Worm (Caenorhabditis elegans) whole organism, L1 larva: ENCODE data around the gene cyp-35B1.

Experiments
- aha-1 ChIP-seq: fragments of 150-350 bp; optimal IDR thresholded peaks from 2 replicates; lab custom pipeline; 2014; ENCODE audit warnings: missing biosample characterization, missing genetic modification characterization
- aly-2 ChIP-seq: fragments of 150-350 bp; optimal IDR thresholded peaks from 2 replicates; lab custom pipeline; 2014; ENCODE audit warnings: missing biosample characterization, missing genetic modification characterization
- ama-1 ChIP-seq: fragments of 150-350 bp; optimal IDR thresholded peaks from 2 replicates; lab custom pipeline; 2014
- ceh-8 ChIP-seq: fragments of 200-800 bp; sonication (Bioruptor generic); optimal IDR thresholded peaks from 2 replicates; lab custom pipeline; 2018; ENCODE audit warnings: mild to moderate bottlenecking, missing genetic modification characterization, moderate library complexity, missing compliant biosample characterization
- efl-3 ChIP-seq: fragments of 200-800 bp; sonication (Bioruptor generic); optimal IDR thresholded peaks from 2 replicates; lab custom pipeline; 2018; ENCODE audit warnings: mild to moderate bottlenecking, missing genetic modification characterization, missing compliant biosample characterization
- elt-2 ChIP-seq: sonication (generic microtip); optimal IDR thresholded peaks from 2 replicates; lab custom pipeline; 2016; ENCODE audit warnings: missing genetic modification characterization, mild to moderate bottlenecking, inconsistent platforms, missing compliant biosample characterization, missing genetic modification reagents
- elt-3 ChIP-seq, 6 experiments: fragments of 150-350 bp in 1 of 6; sonication (generic microtip); optimal IDR thresholded peaks; 2 replicates each; lab custom pipeline; 2017 to 2018; ENCODE audit warnings: missing biosample characterization in 6 of 6, missing genetic modification characterization in 6 of 6, inconsistent platforms in 1 of 6
- ets-5 ChIP-seq: fragments of 200-800 bp; sonication (Bioruptor generic); IDR thresholded peaks from 2 replicates; pipeline ENCODE4 v1.3.6; 2022; ENCODE audit warnings: missing genetic modification characterization, missing compliant biosample characterization
- fkh-10 ChIP-seq: sonication (generic microtip); optimal IDR thresholded peaks from 2 replicates; lab custom pipeline; 2017; ENCODE audit warnings: missing biosample characterization, missing genetic modification reagents, missing genetic modification characterization
- fos-1 ChIP-seq: fragments of 150-350 bp; optimal IDR thresholded peaks from 2 replicates; lab custom pipeline; 2014; ENCODE audit warnings: missing biosample characterization, missing genetic modification characterization
- grh-1 ChIP-seq: fragments of 200-800 bp; sonication (Bioruptor generic); IDR thresholded peaks from 2 replicates; pipeline ENCODE4 v1.3.6; 2022; ENCODE audit warnings: missing genetic modification reagents, missing genetic modification characterization, missing compliant biosample characterization
- hlh-4 ChIP-seq: sonication (generic microtip); optimal IDR thresholded peaks from 2 replicates; lab custom pipeline; 2016; ENCODE audit warnings: mild to moderate bottlenecking, missing genetic modification characterization, missing compliant biosample characterization
- irx-1 ChIP-seq: sonication (generic microtip); optimal IDR thresholded peaks from 2 replicates; lab custom pipeline; 2016; ENCODE audit warnings: missing genetic modification characterization, missing compliant biosample characterization
- jun-1 ChIP-seq: fragments of 150-350 bp; optimal IDR thresholded peaks from 2 replicates; lab custom pipeline; 2014; ENCODE audit warnings: missing biosample characterization, missing genetic modification reagents, missing genetic modification characterization
- lin-13 ChIP-seq: fragments of 150-350 bp; optimal IDR thresholded peaks from 2 replicates; lab custom pipeline; 2014; ENCODE audit warnings: missing biosample characterization, missing genetic modification reagents, missing genetic modification characterization
- lin-15B ChIP-seq: fragments of 150-350 bp; sonication (generic microtip); optimal IDR thresholded peaks from 3 replicates; lab custom pipeline; 2014; ENCODE audit warnings: missing biosample characterization, missing genetic modification characterization
- lin-35 ChIP-seq, 2 experiments: fragments of 150-350 bp; optimal IDR thresholded peaks; 2 replicates each; lab custom pipeline; 2014; ENCODE audit warnings: missing biosample characterization in 2 of 2, missing genetic modification characterization in 2 of 2, missing genetic modification reagents in 2 of 2
- lsy-2 ChIP-seq, 2 experiments: fragments of 150-350 bp; optimal IDR thresholded peaks; 2 replicates each; lab custom pipeline; 2014; ENCODE audit warnings: missing biosample characterization in 2 of 2, missing genetic modification characterization in 2 of 2
- mab-9 ChIP-seq: fragments of 200-800 bp; sonication (Bioruptor generic); IDR thresholded peaks from 2 replicates; pipeline ENCODE4 v1.3.6; 2022; ENCODE audit warnings: missing genetic modification reagents, missing genetic modification characterization, missing compliant biosample characterization
- mdl-1 ChIP-seq, 2 experiments: fragments of 150-350 bp; optimal IDR thresholded peaks; 2 replicates each; lab custom pipeline; 2014 to 2017; ENCODE audit warnings: missing biosample characterization in 2 of 2, missing genetic modification characterization in 2 of 2, inconsistent platforms in 1 of 2
- mep-1 ChIP-seq: fragments of 150-350 bp; optimal IDR thresholded peaks from 2 replicates; lab custom pipeline; 2014; ENCODE audit warnings: missing biosample characterization, missing genetic modification characterization
- nhr-20 ChIP-seq: sonication (generic microtip); optimal IDR thresholded peaks from 2 replicates; lab custom pipeline; 2016; ENCODE audit warnings: mild to moderate bottlenecking, missing genetic modification characterization, missing compliant biosample characterization
- nhr-28 ChIP-seq: fragments of 150-350 bp; optimal IDR thresholded peaks from 2 replicates; lab custom pipeline; 2014; ENCODE audit warnings: missing biosample characterization, missing genetic modification characterization
- nhr-47 ChIP-seq: sonication (generic microtip); optimal IDR thresholded peaks from 2 replicates; lab custom pipeline; 2016; ENCODE audit warnings: mild to moderate bottlenecking, missing genetic modification characterization, moderate library complexity, missing compliant biosample characterization
- nhr-71 ChIP-seq: sonication (generic microtip); optimal IDR thresholded peaks from 2 replicates; lab custom pipeline; 2016; ENCODE audit warnings: mild to moderate bottlenecking, missing genetic modification characterization, moderate library complexity, missing compliant biosample characterization
- nhr-76 ChIP-seq: sonication (generic microtip); optimal IDR thresholded peaks from 2 replicates; lab custom pipeline; 2017; ENCODE audit warnings: missing biosample characterization, missing genetic modification characterization
- nhr-77 ChIP-seq: fragments of 150-350 bp; optimal IDR thresholded peaks from 2 replicates; lab custom pipeline; 2014; ENCODE audit warnings: missing biosample characterization, missing genetic modification characterization
- nhr-84 ChIP-seq: sonication (generic microtip); optimal IDR thresholded peaks from 2 replicates; lab custom pipeline; 2017; ENCODE audit warnings: missing biosample characterization, missing genetic modification characterization
- nhr-85 ChIP-seq: sonication (generic microtip); peaks from one replicate; lab custom pipeline; 2016; ENCODE audit warnings: missing genetic modification characterization, inconsistent platforms, missing compliant biosample characterization
- nhr-90 ChIP-seq: sonication (generic microtip); optimal IDR thresholded peaks from 2 replicates; lab custom pipeline; 2016; ENCODE audit warnings: mild to moderate bottlenecking, missing genetic modification characterization, missing compliant biosample characterization; ENCODE audit not compliant: poor library complexity
- snpc-4 ChIP-seq: fragments of 150-350 bp; optimal IDR thresholded peaks from 2 replicates; lab custom pipeline; 2014; ENCODE audit warnings: missing biosample characterization, missing genetic modification characterization
- snu-23 ChIP-seq: sonication (generic microtip); optimal IDR thresholded peaks from 2 replicates; lab custom pipeline; 2016; ENCODE audit warnings: missing genetic modification characterization, missing compliant biosample characterization
- sptf-1 ChIP-seq: fragments of 150-350 bp; optimal IDR thresholded peaks from 2 replicates; lab custom pipeline; 2014; ENCODE audit warnings: missing biosample characterization, missing genetic modification characterization
- unc-30 ChIP-seq: sonication (generic microtip); optimal IDR thresholded peaks from 2 replicates; lab custom pipeline; 2017; ENCODE audit warnings: missing biosample characterization, missing genetic modification characterization
- unc-62 ChIP-seq: fragments of 150-350 bp; optimal IDR thresholded peaks from 2 replicates; lab custom pipeline; 2014; ENCODE audit warnings: missing biosample characterization, missing genetic modification reagents, missing genetic modification characterization
- unc-86 ChIP-seq: sonication (generic microtip); optimal IDR thresholded peaks from 2 replicates; lab custom pipeline; 2016; ENCODE audit warnings: missing genetic modification characterization, missing compliant biosample characterization
- zip-4 ChIP-seq: fragments of 200-800 bp; sonication (Bioruptor generic); optimal IDR thresholded peaks from 2 replicates; lab custom pipeline; 2018; ENCODE audit warnings: mild to moderate bottlenecking, missing genetic modification characterization, moderate library complexity, missing compliant biosample characterization

cyp-35B1 gene

ce11 chrV:3970410-3970809 lies 31.6 kb downstream of the cyp-35B1 start, which contains the start of gene cyp-34A9:
Gene cyp-34A9 (minus strand): TSS chrV:3970540.
- TF ChIP-seq nhr-71 (peak; percentile 13), nhr-90 (tag; lab: Kevin White, UChicago) (peak; percentile 8), nhr-20 (tag; lab: Kevin White, UChicago) (peak; percentile 69), unc-62 (no peak), nhr-76 (tag; lab: Kevin White, UChicago) (no peak), fkh-10 (GFP tag; lab: Kevin White, UChicago) (no peak), elt-2 (tag; lab: Kevin White, UChicago) (peak; percentile 66), lin-35 (GFP tag; optimal IDR thresholded peaks at IDR 0.05; lab: Kevin White, UChicago) (peak in 1 of 2 experiments; percentile 14), zip-4 (GFP tag; lab: Kevin White, UChicago) (no peak), lin-13 (GFP tag; lab: Kevin White, UChicago) (no peak), jun-1 (tag; lab: Kevin White, UChicago) (no peak), nhr-85 (tag; lab: Kevin White, UChicago) (peak; percentile 4), mdl-1 (tag; optimal IDR thresholded peaks at IDR 0.05; lab: Kevin White, UChicago) (no peak), aha-1 (tag; lab: Kevin White, UChicago) (no peak), elt-3 (tag; optimal IDR thresholded peaks at IDR 0.05; lab: Kevin White, UChicago) (peak in 4 of 6 experiments; percentile 3 to 65 (median 30))

ce11 chrV:3972846-3973245 lies 34.0 kb downstream of the cyp-35B1 start, which contains the start of gene cyp-34A10:
Gene cyp-34A10 (minus strand): TSS chrV:3972991.
- TF ChIP-seq sptf-1 (tag; lab: Kevin White, UChicago) (no peak), unc-30 (no peak), snu-23 (no peak), fos-1 (no peak), irx-1 (no peak), mab-9 (no peak), aly-2 (tag; lab: Kevin White, UChicago) (no peak), hlh-4 (tag; lab: Kevin White, UChicago) (no peak)

- TF ChIP-seq lin-15B (tag; lab: Kevin White, UChicago) (no peak), ama-1 (lab: Kevin White, UChicago) (no peak), zip-4 (GFP tag; lab: Kevin White, UChicago) (no peak), efl-3 (GFP tag; lab: Kevin White, UChicago) (no peak), nhr-20 (tag; lab: Kevin White, UChicago) (no peak), lsy-2 (tag; optimal IDR thresholded peaks at IDR 0.05; lab: Kevin White, UChicago) (no peak), fos-1 (no peak), grh-1 (no peak), elt-3 (tag; optimal IDR thresholded peaks at IDR 0.05; lab: Kevin White, UChicago) (no peak), nhr-77 (no peak), unc-86 (tag; lab: Kevin White, UChicago) (no peak), nhr-71 (no peak), lin-13 (GFP tag; lab: Kevin White, UChicago) (no peak), nhr-47 (tag; lab: Kevin White, UChicago) (no peak), nhr-76 (tag; lab: Kevin White, UChicago) (no peak), mep-1 (tag; lab: Kevin White, UChicago) (no peak), nhr-28 (no peak)
Observed at ce11 chrV:3974361-3974760, 35.5 kb downstream of the cyp-35B1 start, which contains the start of gene str-82. Gene str-82 (plus strand): TSS chrV:3974661.

- TF ChIP-seq ets-5 (GFP tag; lab: Robert Waterston, UW) (no peak), nhr-84 (tag; lab: Kevin White, UChicago) (no peak), mab-9 (no peak), ceh-8 (GFP tag; lab: Kevin White, UChicago) (no peak), snpc-4 (tag; lab: Kevin White, UChicago) (no peak)
Observed at ce11 chrV:3976964-3977363, 38.1 kb downstream of the cyp-35B1 start, which contains the start of gene str-83. Gene str-83 (plus strand): TSS chrV:3977264.
